Fruit fly (Drosophila melanogaster) whole organism, embryonic: ENCODE data around the gene PGAP1.

ENCODE experiments used
- B-H2 ChIP-seq: fragments of 200-800 bp; sonication (Bioruptor generic); optimal IDR thresholded peaks from 2 replicates; lab custom pipeline; 2018; ENCODE audit warnings: missing biosample characterization, mild to moderate bottlenecking, missing genetic modification characterization
- Blimp-1 ChIP-seq: fragments of 200-800 bp; sonication (Bioruptor generic); optimal IDR thresholded peaks from 3 replicates; lab custom pipeline; 2018; ENCODE audit warnings: missing biosample characterization, missing genetic modification characterization, mild to moderate bottlenecking, moderate library complexity, missing genetic modification reagents
- CG11696 ChIP-seq: fragments of 200-800 bp; sonication (Bioruptor generic); IDR thresholded peaks from 2 replicates; pipeline ENCODE4 v1.3.6; 2022; ENCODE audit warnings: missing biosample characterization, missing genetic modification characterization
- CG12071 ChIP-seq: fragments of 200-800 bp; sonication (Bioruptor generic); optimal IDR thresholded peaks from 3 replicates; lab custom pipeline; 2018; ENCODE audit warnings: missing biosample characterization, mild to moderate bottlenecking, missing genetic modification characterization
- CG14860 ChIP-seq: fragments of 200-800 bp; sonication (Bioruptor generic); IDR thresholded peaks from 3 replicates; pipeline ENCODE4 v1.3.6; 2022; ENCODE audit warnings: missing biosample characterization, missing genetic modification characterization; ENCODE audit not compliant: partially characterized antibody
- CG2712 ChIP-seq: fragments of 200-800 bp; optimal IDR thresholded peaks from 3 replicates; lab custom pipeline; 2019; ENCODE audit warnings: missing biosample characterization, mild to moderate bottlenecking, missing genetic modification characterization, moderate library complexity
- CG30403 ChIP-seq: fragments of 200-800 bp; sonication (Bioruptor generic); optimal IDR thresholded peaks from 3 replicates; lab custom pipeline; 2016; ENCODE audit warnings: missing biosample characterization, missing genetic modification characterization
- CG31365 ChIP-seq: fragments of 200-800 bp; sonication (Bioruptor generic); optimal IDR thresholded peaks from 2 replicates; lab custom pipeline; 2018; ENCODE audit warnings: missing biosample characterization, mild to moderate bottlenecking, missing genetic modification characterization
- CG32767 ChIP-seq: fragments of 200-800 bp; sonication (Bioruptor generic); IDR thresholded peaks from 2 replicates; pipeline ENCODE4 v1.3.6; 2022; ENCODE audit warnings: missing biosample characterization, missing genetic modification characterization
- CG34224 ChIP-seq: fragments of 200-800 bp; sonication (Bioruptor generic); IDR thresholded peaks from 3 replicates; pipeline ENCODE4 v1.3.6; 2022; ENCODE audit warnings: missing biosample characterization, missing genetic modification characterization; ENCODE audit not compliant: partially characterized antibody
- CG4854 ChIP-seq: fragments of 200-800 bp; sonication (Bioruptor generic); optimal IDR thresholded peaks from 2 replicates; lab custom pipeline; 2016; ENCODE audit warnings: missing biosample characterization, missing genetic modification characterization, inconsistent platforms
- CG6654 ChIP-seq: fragments of 200-800 bp; sonication (Bioruptor generic); optimal IDR thresholded peaks from 2 replicates; lab custom pipeline; 2017; ENCODE audit warnings: missing biosample characterization, mild to moderate bottlenecking, missing genetic modification characterization
- Chrac-16 ChIP-seq: fragments of 200-800 bp; sonication (Bioruptor generic); optimal IDR thresholded peaks from 3 replicates; lab custom pipeline; 2016; ENCODE audit warnings: missing biosample characterization, missing genetic modification characterization
- D19A ChIP-seq: fragments of 200-800 bp; optimal IDR thresholded peaks from 3 replicates; lab custom pipeline; 2019; ENCODE audit warnings: missing biosample characterization, mild to moderate bottlenecking, missing genetic modification characterization, moderate library complexity
- Dfd ChIP-seq, 2 experiments: fragments of >200 bp; optimal IDR thresholded peaks; 2 replicates each; lab custom pipeline; 2017; ENCODE audit warnings: missing biosample characterization in 2 of 2, missing genetic modification characterization in 2 of 2
- Dip3 ChIP-seq: fragments of 200-800 bp; sonication (Bioruptor generic); optimal IDR thresholded peaks from 3 replicates; lab custom pipeline; 2016; ENCODE audit warnings: missing biosample characterization, missing genetic modification characterization
- E2f1 ChIP-seq: fragments of 200-800 bp; sonication (Bioruptor generic); IDR thresholded peaks from 2 replicates; pipeline ENCODE4 v1.3.6; 2022; ENCODE audit warnings: missing biosample characterization, missing genetic modification characterization
- Eip74EF ChIP-seq, 2 experiments: fragments of 200-800 bp in 1 of 2; fragments of >200 bp in 1 of 2; sonication (Bioruptor generic) in 1 of 2; optimal IDR thresholded peaks; 2 replicates each; lab custom pipeline; 2017 to 2019; ENCODE audit warnings: missing biosample characterization in 2 of 2, missing genetic modification characterization in 2 of 2, mild to moderate bottlenecking in 1 of 2, moderate library complexity in 1 of 2
- Ets65A ChIP-seq: fragments of 200-800 bp; sonication (Bioruptor generic); peaks from one replicate; lab custom pipeline; 2016; ENCODE audit warnings: missing biosample characterization, missing genetic modification characterization
- Fer2 ChIP-seq: fragments of 200-800 bp; sonication (Bioruptor generic); optimal IDR thresholded peaks from 2 replicates; lab custom pipeline; 2018; ENCODE audit warnings: missing biosample characterization, mild to moderate bottlenecking, missing genetic modification characterization, moderate library complexity
- Gsc ChIP-seq: fragments of 200-800 bp; sonication (Bioruptor generic); IDR thresholded peaks from 2 replicates; pipeline ENCODE4 v1.3.6; 2022; ENCODE audit warnings: missing biosample characterization, missing genetic modification characterization
- HmgZ ChIP-seq: fragments of 200-800 bp; sonication (Bioruptor generic); optimal IDR thresholded peaks from 2 replicates; lab custom pipeline; 2018; ENCODE audit warnings: missing biosample characterization, mild to moderate bottlenecking, missing genetic modification characterization
- Hmr ChIP-seq: fragments of 200-800 bp; sonication (Bioruptor generic); optimal IDR thresholded peaks from 3 replicates; lab custom pipeline; 2017; ENCODE audit warnings: mild to moderate bottlenecking, missing biosample characterization, missing genetic modification reagents, missing genetic modification characterization
- Jarid2 ChIP-seq: fragments of 200-800 bp; sonication (Bioruptor generic); optimal IDR thresholded peaks from 3 replicates; lab custom pipeline; 2017; ENCODE audit warnings: mild to moderate bottlenecking, missing biosample characterization, missing genetic modification reagents, missing genetic modification characterization
- MESR4 ChIP-seq: fragments of 200-800 bp; sonication (Bioruptor generic); optimal IDR thresholded peaks from 2 replicates; lab custom pipeline; 2018; ENCODE audit warnings: missing biosample characterization, mild to moderate bottlenecking, missing genetic modification characterization, moderate library complexity
- Max ChIP-seq: fragments of 200-800 bp; sonication (Bioruptor generic); optimal IDR thresholded peaks from 2 replicates; lab custom pipeline; 2016; ENCODE audit warnings: missing biosample characterization, mild to moderate bottlenecking, missing genetic modification characterization
- Med ChIP-seq: fragments of 200-800 bp; sonication (Bioruptor generic); peaks from one replicate; lab custom pipeline; 2016; ENCODE audit warnings: missing biosample characterization, missing genetic modification characterization, mild to moderate bottlenecking, inconsistent platforms, moderate library complexity
- Pdp1 ChIP-seq, 2 experiments: fragments of 200-800 bp; sonication (Bioruptor generic); optimal IDR thresholded peaks; 3 replicates each; lab custom pipeline; 2016; ENCODE audit warnings: missing biosample characterization in 2 of 2, missing genetic modification characterization in 2 of 2, mild to moderate bottlenecking in 1 of 2, moderate library complexity in 1 of 2
- Sin3A ChIP-seq: fragments of >200 bp; optimal IDR thresholded peaks from 2 replicates; lab custom pipeline; 2018
- ash1 ChIP-seq: fragments of 200-800 bp; sonication (Bioruptor generic); optimal IDR thresholded peaks from 2 replicates; lab custom pipeline; 2018; ENCODE audit warnings: missing biosample characterization, mild to moderate bottlenecking, missing genetic modification characterization
- bbx ChIP-seq: fragments of 200-800 bp; sonication (Bioruptor generic); IDR thresholded peaks from 2 replicates; pipeline ENCODE4 v1.3.6; 2022; ENCODE audit warnings: missing biosample characterization, missing genetic modification characterization; ENCODE audit not compliant: partially characterized antibody
- bcd ChIP-seq: fragments of 200-800 bp; sonication (Bioruptor generic); optimal IDR thresholded peaks from 2 replicates; lab custom pipeline; 2017; ENCODE audit warnings: missing biosample characterization, mild to moderate bottlenecking, missing genetic modification characterization
- crc ChIP-seq: fragments of 200-800 bp; sonication (Bioruptor generic); optimal IDR thresholded peaks from 2 replicates; lab custom pipeline; 2016; ENCODE audit warnings: missing biosample characterization, missing genetic modification characterization
- disco-r ChIP-seq: fragments of 200-800 bp; sonication (Bioruptor generic); optimal IDR thresholded peaks from 2 replicates; lab custom pipeline; 2016; ENCODE audit warnings: missing biosample characterization, missing genetic modification characterization
- emc ChIP-seq: fragments of 200-800 bp; sonication (Bioruptor generic); optimal IDR thresholded peaks from 2 replicates; lab custom pipeline; 2016; ENCODE audit warnings: missing biosample characterization, missing genetic modification characterization
- ems ChIP-seq: fragments of 200-800 bp; sonication (Bioruptor generic); optimal IDR thresholded peaks from 3 replicates; lab custom pipeline; 2016; ENCODE audit warnings: missing biosample characterization, missing genetic modification characterization
- eyg ChIP-seq: fragments of 200-800 bp; sonication (Bioruptor generic); optimal IDR thresholded peaks from 3 replicates; lab custom pipeline; 2016; ENCODE audit warnings: missing biosample characterization, missing genetic modification characterization
- gce ChIP-seq: fragments of 200-800 bp; sonication (Bioruptor generic); IDR thresholded peaks from 3 replicates; pipeline ENCODE4 v1.3.6; 2022; ENCODE audit warnings: missing biosample characterization, missing genetic modification characterization
- gfzf ChIP-seq: fragments of 200-800 bp; sonication (Bioruptor generic); optimal IDR thresholded peaks from 2 replicates; lab custom pipeline; 2016; ENCODE audit warnings: missing biosample characterization, mild to moderate bottlenecking, missing genetic modification characterization, moderate library complexity
- lilli ChIP-seq: fragments of 200-800 bp; sonication (Bioruptor generic); optimal IDR thresholded peaks from 3 replicates; lab custom pipeline; 2016; ENCODE audit warnings: missing biosample characterization, missing genetic modification characterization
- mld ChIP-seq: fragments of 200-800 bp; sonication (Bioruptor generic); IDR thresholded peaks from 3 replicates; pipeline ENCODE4 v1.3.6; 2022; ENCODE audit warnings: missing biosample characterization, missing genetic modification characterization; ENCODE audit not compliant: partially characterized antibody
- pnt ChIP-seq: fragments of 200-800 bp; sonication (Bioruptor generic); optimal IDR thresholded peaks from 3 replicates; lab custom pipeline; 2016; ENCODE audit warnings: missing biosample characterization, missing genetic modification characterization
- psq ChIP-seq: fragments of 200-800 bp; sonication (Bioruptor generic); optimal IDR thresholded peaks from 2 replicates; lab custom pipeline; 2017; ENCODE audit warnings: missing biosample characterization, missing genetic modification characterization
- pzg ChIP-seq: fragments of 200-800 bp; sonication (Bioruptor generic); optimal IDR thresholded peaks from 3 replicates; lab custom pipeline; 2018; ENCODE audit warnings: missing biosample characterization, mild to moderate bottlenecking, missing genetic modification characterization, moderate library complexity
- sc ChIP-seq, 3 experiments: fragments of >200 bp in 2 of 3; fragments of 200-800 bp in 1 of 3; sonication (Bioruptor generic) in 1 of 3; optimal IDR thresholded peaks; 2 replicates in 2 of 3; 3 replicates in 1 of 3; lab custom pipeline; 2017; ENCODE audit warnings: mild to moderate bottlenecking in 1 of 3, missing biosample characterization in 1 of 3, missing genetic modification characterization in 1 of 3, missing genetic modification reagents in 1 of 3
- schlank ChIP-seq: fragments of 200-800 bp; sonication (Bioruptor generic); optimal IDR thresholded peaks from 2 replicates; lab custom pipeline; 2018; ENCODE audit warnings: missing biosample characterization, mild to moderate bottlenecking, missing genetic modification characterization
- stc ChIP-seq: fragments of 200-800 bp; sonication (Bioruptor generic); IDR thresholded peaks from 2 replicates; pipeline ENCODE4 v1.3.6; 2022; ENCODE audit warnings: missing biosample characterization, missing genetic modification characterization
- tio ChIP-seq: fragments of 200-800 bp; sonication (Bioruptor generic); optimal IDR thresholded peaks from 2 replicates; lab custom pipeline; 2017; ENCODE audit warnings: missing biosample characterization, missing genetic modification characterization, inconsistent platforms
- tup ChIP-seq: fragments of 200-800 bp; sonication (Bioruptor generic); optimal IDR thresholded peaks from 2 replicates; lab custom pipeline; 2016; ENCODE audit warnings: missing biosample characterization, mild to moderate bottlenecking, missing genetic modification characterization, moderate library complexity

The PGAP1 gene

dm6 chrX:5737676-5738220, 48.5 kb upstream of the PGAP1 start, which contains the start of gene Snx27 (continued):
- TF ChIP-seq CG34224 (peak; percentile 99), ash1 (GFP tag; lab: Kevin White, UChicago) (no peak), bbx (peak; percentile 100), CG6654 (GFP tag; lab: Kevin White, UChicago) (no peak), B-H2 (GFP tag; lab: Kevin White, UChicago) (peak; percentile 50), HmgZ (tag; lab: Kevin White, UChicago) (peak; percentile 82), CG30403 (peak; percentile 53), Chrac-16 (peak; percentile 12), crc (GFP tag; lab: Kevin White, UChicago) (peak; percentile 12), CG4854 (no peak), CG32767 (no peak), mld (peak; percentile 99), lilli (GFP tag; lab: Kevin White, UChicago) (peak; percentile 58), bcd (GFP tag; lab: Kevin White, UChicago) (peak; percentile 53), gfzf (GFP tag; lab: Kevin White, UChicago) (peak; percentile 90), Sin3A (lab: Kevin White, UChicago) (peak; percentile 76), Ets65A (GFP tag; lab: Kevin White, UChicago) (peak; percentile 95), ems (GFP tag; lab: Kevin White, UChicago) (peak; percentile 31), CG11696 (GFP tag; lab: Robert Waterston, UW) (no peak), Fer2 (no peak), Jarid2 (GFP tag; lab: Kevin White, UChicago) (peak; percentile 78), pzg (GFP tag; lab: Kevin White, UChicago) (peak; percentile 99), schlank (tag; lab: Kevin White, UChicago) (no peak), MESR4 (GFP tag; lab: Kevin White, UChicago) (peak; percentile 76), Eip74EF (GFP tag; optimal IDR thresholded peaks at IDR 0.05; lab: Kevin White, UChicago) (peak in 1 of 2 experiments; percentile 23), stc (GFP tag; lab: Robert Waterston, UW) (no peak), Max (GFP tag; lab: Kevin White, UChicago) (no peak), Gsc (GFP tag; lab: Robert Waterston, UW) (no peak), disco-r (no peak), CG14860 (peak; percentile 99), emc (GFP tag; lab: Kevin White, UChicago) (peak; percentile 4), Blimp-1 (GFP tag; lab: Kevin White, UChicago) (peak; percentile 93), Med (GFP tag; lab: Kevin White, UChicago) (peak; percentile 95), sc (optimal IDR thresholded peaks at IDR 0.05; lab: Kevin White, UChicago) (no peak), sc (GFP tag; optimal IDR thresholded peaks at IDR 0.05; lab: Kevin White, UChicago) (no peak), CG12071 (no peak), psq (GFP tag; lab: Kevin White, UChicago) (no peak), pnt (GFP tag; lab: Kevin White, UChicago) (no peak), Hmr (peak; percentile 76), Dfd (GFP tag; optimal IDR thresholded peaks at IDR 0.05; lab: Kevin White, UChicago) (no peak), gce (no peak; the same call in 2 of the 3 replicates), E2f1 (0 out of 2 replicates have a peak, but pooled peaks have one; percentile 27), CG2712 (peak; percentile 66), Pdp1 (GFP tag; optimal IDR thresholded peaks at IDR 0.05; lab: Kevin White, UChicago) (peak; percentile 11 to 74), CG31365 (tag; lab: Kevin White, UChicago) (no peak), D19A (peak; percentile 16), tup (peak; percentile 25), Dip3 (GFP tag; lab: Kevin White, UChicago) (peak; percentile 20), tio (GFP tag; lab: Kevin White, UChicago) (no peak), eyg (GFP tag; lab: Kevin White, UChicago) (peak; percentile 30)
